Worm (Caenorhabditis elegans): ENCODE measurements around the gene ZK1240.6.

DNA sequence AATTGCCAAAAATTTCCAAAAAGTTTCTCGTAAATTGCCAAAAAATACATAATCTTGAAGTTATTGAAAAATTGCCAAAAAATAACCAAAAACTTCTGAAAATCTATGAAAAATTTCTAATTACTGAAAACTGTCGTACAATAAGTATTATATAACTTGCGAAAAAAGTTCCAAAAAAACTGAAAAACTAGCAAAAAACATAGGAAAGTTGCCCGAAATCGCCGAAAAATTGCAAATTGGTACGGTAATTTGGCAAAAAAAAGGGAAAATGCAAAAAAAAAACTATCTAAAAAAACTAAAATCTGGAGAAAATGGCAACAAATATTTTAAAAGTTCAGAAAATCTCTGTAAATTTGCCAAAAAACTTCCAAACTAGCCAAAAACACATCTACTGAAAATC is 18.8 kb upstream of the ZK1240.6 start, which contains the start of gene enri-1:
- no peak for TF ChIP-seq unc-130 (GFP tag; optimal IDR thresholded peaks at IDR 0.05)
- TF ChIP-seq ets-4 (GFP tag; optimal IDR thresholded peaks at IDR 0.05) = no peak
- no peak for TF ChIP-seq zfh-2 (GFP tag; conservative IDR thresholded peaks at IDR 0.05)
- no peak for TF ChIP-seq dpl-1 (GFP tag; optimal IDR thresholded peaks at IDR 0.05)
- no peak for TF ChIP-seq madf-6 (GFP tag; IDR thresholded peaks at IDR 0.05)
- TF ChIP-seq B0336.3 (GFP tag; IDR thresholded peaks at IDR 0.05) = no peak
- no peak for TF ChIP-seq Y67H2A.10 (GFP tag; conservative IDR thresholded peaks at IDR 0.05)
- TF ChIP-seq nfya-1 (tag; optimal IDR thresholded peaks at IDR 0.05; ENCODE audit: borderline replicate concordance, insufficient read depth) = no peak
- no peak for TF ChIP-seq hlh-12 (tag; optimal IDR thresholded peaks at IDR 0.05)
